Fruit fly (Drosophila melanogaster): ENCODE results near the gene lmd.
A peak's percentile ranks its signal among the peaks of the same experiment; 100 is the strongest.

lmd gene

dm6 chr3R:23026652-23027427 is at the start of gene lmd:
TSS of gene lmd (minus strand) at chr3R:23026713.
- TF ChIP-seq noc (tag; optimal IDR thresholded peaks at IDR 0.05): no peak

- TF ChIP-seq noc (tag; optimal IDR thresholded peaks at IDR 0.05): no peak
These were observed 48.0 kb upstream of the lmd start for dm6 chr3R:23074480-23074879.

- TF ChIP-seq noc (tag; optimal IDR thresholded peaks at IDR 0.05): no peak
These were observed 40.8 kb upstream of the lmd start, which contains the start of gene CG17111 for dm6 chr3R:23067209-23067826. TSS of gene CG17111 (minus strand) at chr3R:23067259.

- TF ChIP-seq noc (tag; optimal IDR thresholded peaks at IDR 0.05): peak; percentile 20
These were observed 34.7 kb upstream of the lmd start, which contains the start of the genes sav and Ublcp1 for dm6 chr3R:23061209-23061608. TSS of gene sav (minus strand) at chr3R:23061304. TSS of gene Ublcp1 (plus strand) at chr3R:23061493.

- no peak for TF ChIP-seq noc (tag; optimal IDR thresholded peaks at IDR 0.05)
These were observed 33.7 kb upstream of the lmd start for dm6 chr3R:23060166-23060565.

dm6 chr3R:23058858-23059257 is 32.3 kb upstream of the lmd start, which contains the start of gene Ctns:
TSS of gene Ctns (minus strand) at chr3R:23058958.
- no peak for TF ChIP-seq noc (tag; optimal IDR thresholded peaks at IDR 0.05)

- TF ChIP-seq noc (tag; optimal IDR thresholded peaks at IDR 0.05): no peak
These were observed 30.9 kb upstream of the lmd start for dm6 chr3R:23057390-23057789.

dm6 chr3R:23056753-23057152 is 30.2 kb upstream of the lmd start:
- TF ChIP-seq noc (tag; optimal IDR thresholded peaks at IDR 0.05): no peak

dm6 chr3R:23056113-23056512 is 29.6 kb upstream of the lmd start:
- no peak for TF ChIP-seq noc (tag; optimal IDR thresholded peaks at IDR 0.05)

- no peak for TF ChIP-seq noc (tag; optimal IDR thresholded peaks at IDR 0.05)
These were observed 27.4 kb upstream of the lmd start, which contains the start of gene p53 for dm6 chr3R:23053936-23054335. TSS of gene p53 (minus strand) at chr3R:23054082.

dm6 chr3R:23053135-23053730 is 26.7 kb upstream of the lmd start:
- TF ChIP-seq noc (tag; optimal IDR thresholded peaks at IDR 0.05): no peak

- TF ChIP-seq noc (tag; optimal IDR thresholded peaks at IDR 0.05): no peak
These were observed 25.2 kb upstream of the lmd start, which contains the start of gene Gr94a for dm6 chr3R:23051639-23052125. TSS of gene Gr94a (plus strand) at chr3R:23051689.

- peak; percentile 43 for TF ChIP-seq noc (tag; optimal IDR thresholded peaks at IDR 0.05)
These were observed 22.2 kb upstream of the lmd start for dm6 chr3R:23048690-23049118.

- no peak for TF ChIP-seq noc (tag; optimal IDR thresholded peaks at IDR 0.05)
These were observed 21.7 kb upstream of the lmd start, which contains the start of gene CG17121 for dm6 chr3R:23048089-23048689. TSS of gene CG17121 (minus strand) at chr3R:23048214.

- peak; percentile 81 for TF ChIP-seq noc (tag; optimal IDR thresholded peaks at IDR 0.05)
These were observed 20.0 kb upstream of the lmd start for dm6 chr3R:23046529-23046943.

- TF ChIP-seq noc (tag; optimal IDR thresholded peaks at IDR 0.05): no peak
These were observed 17.2 kb upstream of the lmd start, which contains the start of gene CG13837 for dm6 chr3R:23043690-23044089. TSS of gene CG13837 (plus strand) at chr3R:23043990.
